Fruit fly (Drosophila melanogaster) whole organism, embryonic: ENCODE measurements around the gene Drgx.

Experiments
- CG10462 ChIP-seq: fragments of 200-800 bp; sonication (Bioruptor generic); optimal IDR thresholded peaks from 2 replicates; lab custom pipeline; 2016; ENCODE audit warnings: missing biosample characterization, missing genetic modification characterization
- CG11093 ChIP-seq: fragments of 200-800 bp; sonication (Bioruptor generic); IDR thresholded peaks from 3 replicates; pipeline ENCODE4 v1.3.6; 2022; ENCODE audit warnings: missing biosample characterization, missing genetic modification characterization
- CG12744 ChIP-seq: fragments of 200-800 bp; sonication (Bioruptor generic); optimal IDR thresholded peaks from 2 replicates; lab custom pipeline; 2016; ENCODE audit warnings: missing biosample characterization, missing genetic modification characterization
- CG13123 ChIP-seq: fragments of 200-800 bp; sonication (Bioruptor generic); optimal IDR thresholded peaks from 2 replicates; lab custom pipeline; 2016; ENCODE audit warnings: missing biosample characterization, missing genetic modification characterization
- CG13775 ChIP-seq: fragments of 200-800 bp; sonication (Bioruptor generic); optimal IDR thresholded peaks from 3 replicates; lab custom pipeline; 2017; ENCODE audit warnings: missing biosample characterization, mild to moderate bottlenecking, missing genetic modification characterization
- CG14014 ChIP-seq: fragments of 200-800 bp; sonication (Bioruptor generic); IDR thresholded peaks from 2 replicates; pipeline ENCODE4 v1.3.6; 2022; ENCODE audit warnings: missing biosample characterization, missing genetic modification characterization
- CG15269 ChIP-seq: fragments of 200-800 bp; sonication (Bioruptor generic); optimal IDR thresholded peaks from 2 replicates; lab custom pipeline; 2018; ENCODE audit warnings: missing biosample characterization, mild to moderate bottlenecking, missing genetic modification characterization, moderate library complexity
- CG16815 ChIP-seq: fragments of 200-800 bp; sonication (Bioruptor generic); optimal IDR thresholded peaks from 3 replicates; lab custom pipeline; 2017; ENCODE audit warnings: missing biosample characterization, mild to moderate bottlenecking, missing genetic modification characterization
- CG17359 ChIP-seq: fragments of 200-800 bp; sonication (Bioruptor generic); optimal IDR thresholded peaks from 3 replicates; lab custom pipeline; 2018; ENCODE audit warnings: missing biosample characterization, mild to moderate bottlenecking, missing genetic modification characterization, moderate library complexity
- CG17829 ChIP-seq: fragments of 200-800 bp; optimal IDR thresholded peaks from 2 replicates; lab custom pipeline; 2019; ENCODE audit warnings: missing biosample characterization, mild to moderate bottlenecking, missing genetic modification characterization, moderate library complexity
- CG18011 ChIP-seq: fragments of 200-800 bp; sonication (Bioruptor generic); optimal IDR thresholded peaks from 2 replicates; lab custom pipeline; 2017; ENCODE audit warnings: missing biosample characterization, missing genetic modification characterization, mild to moderate bottlenecking, moderate library complexity, missing genotype
- CG2199 ChIP-seq: fragments of 200-800 bp; sonication (Bioruptor generic); IDR thresholded peaks from 3 replicates; pipeline ENCODE4 v1.3.6; 2022; ENCODE audit warnings: missing biosample characterization, missing genetic modification characterization
- CG30020 ChIP-seq: fragments of 200-800 bp; optimal IDR thresholded peaks from 2 replicates; lab custom pipeline; 2019; ENCODE audit warnings: missing biosample characterization, mild to moderate bottlenecking, missing genetic modification characterization, moderate library complexity
- CG30431 ChIP-seq: fragments of 200-800 bp; sonication (Bioruptor generic); optimal IDR thresholded peaks from 2 replicates; lab custom pipeline; 2017; ENCODE audit warnings: missing biosample characterization, missing genetic modification characterization
- CG31224 ChIP-seq: fragments of 200-800 bp; sonication (Bioruptor generic); IDR thresholded peaks from 2 replicates; pipeline ENCODE4 v1.3.6; 2022; ENCODE audit warnings: missing biosample characterization, missing genetic modification characterization
- CG32532 ChIP-seq: fragments of 200-800 bp; sonication (Bioruptor generic); IDR thresholded peaks from 2 replicates; pipeline ENCODE4 v1.3.6; 2022; ENCODE audit warnings: missing biosample characterization, missing genetic modification characterization
- CG33213 ChIP-seq: fragments of 200-800 bp; sonication (Bioruptor generic); optimal IDR thresholded peaks from 3 replicates; lab custom pipeline; 2016; ENCODE audit warnings: missing biosample characterization, missing genetic modification characterization
- CG6765 ChIP-seq: fragments of 200-800 bp; sonication (Bioruptor generic); optimal IDR thresholded peaks from 3 replicates; lab custom pipeline; 2017; ENCODE audit warnings: missing biosample characterization, mild to moderate bottlenecking, missing genetic modification characterization
- CG7372 ChIP-seq: fragments of 200-800 bp; sonication (Bioruptor generic); IDR thresholded peaks from 2 replicates; pipeline ENCODE4 v1.3.6; 2022; ENCODE audit warnings: missing biosample characterization, missing genetic modification characterization
- CG7987 ChIP-seq: fragments of 200-800 bp; sonication (Bioruptor generic); optimal IDR thresholded peaks from 2 replicates; lab custom pipeline; 2018; ENCODE audit warnings: missing biosample characterization, mild to moderate bottlenecking, missing genetic modification characterization, moderate library complexity
- CG9817 ChIP-seq: fragments of 200-800 bp; sonication (Bioruptor generic); optimal IDR thresholded peaks from 2 replicates; lab custom pipeline; 2018; ENCODE audit warnings: missing biosample characterization, mild to moderate bottlenecking, missing genetic modification characterization, moderate library complexity
- Dek ChIP-seq: fragments of 200-800 bp; sonication (Bioruptor generic); optimal IDR thresholded peaks from 3 replicates; lab custom pipeline; 2019; ENCODE audit warnings: missing biosample characterization, mild to moderate bottlenecking, missing genetic modification characterization, moderate library complexity
- Elba2 ChIP-seq: fragments of 200-800 bp; sonication (Bioruptor generic); optimal IDR thresholded peaks from 3 replicates; lab custom pipeline; 2016; ENCODE audit warnings: missing biosample characterization, missing genetic modification characterization
- Fer1 ChIP-seq: fragments of 200-800 bp; sonication (Bioruptor generic); optimal IDR thresholded peaks from 2 replicates; lab custom pipeline; 2017; ENCODE audit warnings: missing biosample characterization, mild to moderate bottlenecking, missing genetic modification characterization
- Gsc ChIP-seq: fragments of 200-800 bp; sonication (Bioruptor generic); IDR thresholded peaks from 2 replicates; pipeline ENCODE4 v1.3.6; 2022; ENCODE audit warnings: missing biosample characterization, missing genetic modification characterization
- NK7.1 ChIP-seq: fragments of 200-800 bp; sonication (Bioruptor generic); optimal IDR thresholded peaks from 3 replicates; lab custom pipeline; 2016; ENCODE audit warnings: missing biosample characterization, missing genetic modification characterization
- NfI ChIP-seq: fragments of 200-800 bp; sonication (Bioruptor generic); optimal IDR thresholded peaks from 3 replicates; lab custom pipeline; 2018; ENCODE audit warnings: missing biosample characterization, mild to moderate bottlenecking, missing genetic modification characterization, moderate library complexity
- Oli ChIP-seq: fragments of 200-800 bp; sonication (Bioruptor generic); optimal IDR thresholded peaks from 2 replicates; lab custom pipeline; 2018; ENCODE audit warnings: missing biosample characterization, mild to moderate bottlenecking, missing genetic modification characterization, moderate library complexity
- PHDP ChIP-seq: fragments of 200-800 bp; sonication (Bioruptor generic); optimal IDR thresholded peaks from 3 replicates; lab custom pipeline; 2018; ENCODE audit warnings: missing biosample characterization, mild to moderate bottlenecking, missing genetic modification characterization, moderate library complexity
- Ravus ChIP-seq: fragments of 200-800 bp; sonication (Bioruptor generic); IDR thresholded peaks from 2 replicates; pipeline ENCODE4 v1.3.6; 2022; ENCODE audit warnings: missing biosample characterization, missing genetic modification characterization
- Rfx ChIP-seq: fragments of 200-800 bp; sonication (Bioruptor generic); IDR thresholded peaks from 2 replicates; pipeline ENCODE4 v1.3.6; 2022; ENCODE audit warnings: missing biosample characterization, missing genetic modification characterization
- Sox100B ChIP-seq: fragments of 200-800 bp; sonication (Bioruptor generic); optimal IDR thresholded peaks from 3 replicates; lab custom pipeline; 2018; ENCODE audit warnings: missing biosample characterization, mild to moderate bottlenecking, missing genetic modification characterization
- Trl ChIP-seq, 3 experiments: fragments of >200 bp in 2 of 3; fragments of 200-800 bp in 1 of 3; sonication (Bioruptor generic) in 1 of 3; optimal IDR thresholded peaks; 2 replicates in 1 of 3; 3 replicates in 2 of 3; lab custom pipeline; 2016 to 2017; ENCODE audit warnings: missing biosample characterization in 1 of 3, missing genetic modification characterization in 1 of 3
- bab2 ChIP-seq: fragments of 200-800 bp; sonication (Bioruptor generic); optimal IDR thresholded peaks from 2 replicates; lab custom pipeline; 2016; ENCODE audit warnings: missing biosample characterization, missing genetic modification characterization
- ci ChIP-seq: fragments of 200-800 bp; sonication (Bioruptor generic); IDR thresholded peaks from 3 replicates; pipeline ENCODE4 v1.3.6; 2022; ENCODE audit warnings: missing biosample characterization, missing genetic modification characterization
- ems ChIP-seq: fragments of 200-800 bp; sonication (Bioruptor generic); optimal IDR thresholded peaks from 3 replicates; lab custom pipeline; 2016; ENCODE audit warnings: missing biosample characterization, missing genetic modification characterization
- fu2 ChIP-seq: fragments of 200-800 bp; sonication (Bioruptor generic); optimal IDR thresholded peaks from 2 replicates; lab custom pipeline; 2016; ENCODE audit warnings: missing biosample characterization, missing genetic modification characterization
- gro ChIP-seq: fragments of 200-800 bp; sonication (Bioruptor generic); optimal IDR thresholded peaks from 2 replicates; lab custom pipeline; 2016; ENCODE audit warnings: missing biosample characterization, missing genetic modification characterization
- gt ChIP-seq: fragments of 200-800 bp; sonication (Bioruptor generic); IDR thresholded peaks from 2 replicates; pipeline ENCODE4 v1.3.6; 2022; ENCODE audit warnings: missing biosample characterization, missing genetic modification characterization
- hkb ChIP-seq, 2 experiments: fragments of 200-800 bp in 1 of 2; fragments of >200 bp in 1 of 2; sonication (Bioruptor generic) in 1 of 2; IDR thresholded peaks in 1 of 2; optimal IDR thresholded peaks in 1 of 2; 2 replicates each; pipeline versions ENCODE4 v1.3.6 to Lab custom; 2017 to 2022; ENCODE audit warnings: missing biosample characterization in 1 of 2, missing genetic modification characterization in 1 of 2
- inv ChIP-seq: fragments of 200-800 bp; sonication (Bioruptor generic); IDR thresholded peaks from 2 replicates; pipeline ENCODE4 v1.3.6; 2022; ENCODE audit warnings: missing biosample characterization, missing genetic modification characterization; ENCODE audit not compliant: partially characterized antibody
- lab ChIP-seq: fragments of 200-800 bp; sonication (Bioruptor generic); optimal IDR thresholded peaks from 3 replicates; lab custom pipeline; 2017; ENCODE audit warnings: missing biosample characterization, missing genetic modification characterization, mild to moderate bottlenecking, moderate library complexity, missing genetic modification reagents
- lilli ChIP-seq: fragments of 200-800 bp; sonication (Bioruptor generic); optimal IDR thresholded peaks from 3 replicates; lab custom pipeline; 2016; ENCODE audit warnings: missing biosample characterization, missing genetic modification characterization
- mam ChIP-seq: fragments of 200-800 bp; sonication (Bioruptor generic); optimal IDR thresholded peaks from 3 replicates; lab custom pipeline; 2016; ENCODE audit warnings: missing biosample characterization, missing genetic modification characterization
- pita ChIP-seq: fragments of 200-800 bp; sonication (Bioruptor generic); optimal IDR thresholded peaks from 2 replicates; lab custom pipeline; 2017; ENCODE audit warnings: missing biosample characterization, mild to moderate bottlenecking, missing genetic modification characterization
- pum ChIP-seq: fragments of 200-800 bp; sonication (Bioruptor generic); optimal IDR thresholded peaks from 2 replicates; lab custom pipeline; 2016; ENCODE audit warnings: missing biosample characterization, missing genetic modification characterization
- slbo ChIP-seq: fragments of 200-800 bp; sonication (Bioruptor generic); IDR thresholded peaks from 2 replicates; pipeline ENCODE4 v1.3.6; 2022; ENCODE audit warnings: missing biosample characterization, missing genetic modification characterization
- slp2 ChIP-seq: fragments of 200-800 bp; sonication (Bioruptor generic); optimal IDR thresholded peaks from 2 replicates; lab custom pipeline; 2016; ENCODE audit warnings: missing biosample characterization, missing genetic modification characterization
- sug ChIP-seq: fragments of 200-800 bp; optimal IDR thresholded peaks from 2 replicates; lab custom pipeline; 2019; ENCODE audit warnings: missing biosample characterization, mild to moderate bottlenecking, missing genetic modification characterization, moderate library complexity
- ttk ChIP-seq: fragments of 200-800 bp; sonication (Bioruptor generic); IDR thresholded peaks from 2 replicates; pipeline ENCODE4 v2.1.2; 2022; ENCODE audit warnings: missing biosample characterization, missing genetic modification characterization
- yki ChIP-seq: fragments of >200 bp; optimal IDR thresholded peaks from 3 replicates; lab custom pipeline; 2018

The Drgx gene

dm6 chr2L:3628819-3629218, 33.7 kb upstream of the Drgx start (continued):
- TF ChIP-seq gro (GFP tag; lab: Kevin White, UChicago) (peak; percentile 81), CG2199 (GFP tag; lab: Robert Waterston, UW) (0 out of 3 replicates have a peak, but pooled peaks have one; percentile 51), CG17829 (tag; lab: Kevin White, UChicago) (peak; percentile 69), Fer1 (peak; percentile 90), Ravus (GFP tag; lab: Robert Waterston, UW) (no peak), Sox100B (GFP tag; lab: Kevin White, UChicago) (peak; percentile 86), CG12744 (GFP tag; lab: Kevin White, UChicago) (peak; percentile 69), slp2 (peak; percentile 73), CG30431 (GFP tag; lab: Kevin White, UChicago) (no peak), Trl (optimal IDR thresholded peaks at IDR 0.05; lab: Kevin White, UChicago) (no peak), Trl (GFP tag; optimal IDR thresholded peaks at IDR 0.05; lab: Kevin White, UChicago) (peak; percentile 37), CG32532 (GFP tag; lab: Robert Waterston, UW) (no peak), CG7987 (peak; percentile 96), CG17359 (tag; lab: Kevin White, UChicago) (peak; percentile 74), NfI (GFP tag; lab: Kevin White, UChicago) (peak; percentile 30), CG16815 (GFP tag; lab: Kevin White, UChicago) (peak; percentile 30), CG13123 (GFP tag; lab: Kevin White, UChicago) (peak; percentile 51), gt (no peak), CG11093 (GFP tag; lab: Robert Waterston, UW) (no peak; the same call in 2 of the 3 replicates), hkb (optimal IDR thresholded peaks at IDR 0.05; lab: Kevin White, UChicago) (no peak), hkb (GFP tag; IDR thresholded peaks at IDR 0.05; lab: Robert Waterston, UW) (no peak), inv (no peak), CG6765 (GFP tag; lab: Kevin White, UChicago) (peak; percentile 71), CG15269 (tag; lab: Kevin White, UChicago) (peak; percentile 66), sug (tag; lab: Kevin White, UChicago) (peak; percentile 42), mam (GFP tag; lab: Kevin White, UChicago) (peak; percentile 53), pita (GFP tag; lab: Kevin White, UChicago) (no peak), lab (GFP tag; lab: Kevin White, UChicago) (peak; percentile 93), NK7.1 (peak; percentile 28), CG7372 (GFP tag; lab: Robert Waterston, UW) (peak; percentile 12; the same call in 1 of the 2 replicates), CG30020 (tag; lab: Kevin White, UChicago) (peak; percentile 17), CG14014 (GFP tag; lab: Robert Waterston, UW) (peak; percentile 87; the same call in 1 of the 2 replicates), lilli (peak; percentile 54), CG31224 (no peak), Elba2 (GFP tag; lab: Kevin White, UChicago) (no peak), Oli (no peak), Gsc (GFP tag; lab: Robert Waterston, UW) (no peak), CG10462 (GFP tag; lab: Kevin White, UChicago) (peak; percentile 90), Rfx (GFP tag; lab: Robert Waterston, UW) (peak; percentile 75), fu2 (GFP tag; lab: Kevin White, UChicago) (peak; percentile 52), ems (GFP tag; lab: Kevin White, UChicago) (peak; percentile 24), pum (GFP tag; lab: Kevin White, UChicago) (no peak), ci (GFP tag; lab: Robert Waterston, UW) (peak; percentile 89), Dek (peak; percentile 30), CG33213 (no peak), ttk (GFP tag; lab: Robert Waterston, UW) (no peak), CG13775 (GFP tag; lab: Kevin White, UChicago) (peak; percentile 3), PHDP (tag; lab: Kevin White, UChicago) (peak; percentile 89), CG18011 (GFP tag; lab: Kevin White, UChicago) (peak; percentile 70), yki (lab: Kevin White, UChicago) (no peak), bab2 (GFP tag; lab: Kevin White, UChicago) (no peak), slbo (peak; percentile 37; the same call in 1 of the 2 replicates), CG9817 (no peak)
